Fruit fly (Drosophila melanogaster) Kc167 (cell line): ENCODE data around the gene CG13928.

Source experiments
- Myc ChIP-seq: fragments of >200 bp; optimal IDR thresholded peaks from 2 replicates; lab custom pipeline; 2017; ENCODE audit warnings: missing external identifiers
- h ChIP-seq: fragments of >200 bp; optimal IDR thresholded peaks from 3 replicates; lab custom pipeline; 2018; ENCODE audit warnings: missing external identifiers
- psq ChIP-seq: fragments of >200 bp; optimal IDR thresholded peaks from 2 replicates; lab custom pipeline; 2017; ENCODE audit warnings: missing external identifiers
- ttk ChIP-seq: sonication (Bioruptor generic); optimal IDR thresholded peaks from 2 replicates; lab custom pipeline; 2017; ENCODE audit warnings: missing external identifiers

DNA sequence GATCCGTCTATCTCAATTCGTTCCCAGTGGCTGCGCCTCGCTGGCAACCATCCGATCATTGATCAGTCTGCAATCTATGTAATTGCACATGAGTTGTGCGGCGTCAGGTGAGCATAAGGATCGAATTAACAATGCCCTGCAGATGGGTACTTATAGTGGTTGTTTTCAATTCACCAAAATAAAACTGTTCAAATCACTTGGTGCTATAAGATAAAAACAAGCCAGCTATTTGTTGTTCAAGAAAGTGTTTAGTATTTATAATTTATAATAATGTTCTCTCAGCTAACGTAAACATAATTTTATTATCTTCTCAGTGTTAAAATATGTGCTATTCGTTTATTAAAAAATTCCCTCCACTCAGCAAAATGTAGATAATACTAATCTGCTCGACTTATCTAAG lies 12.5 kb downstream of the CG13928 start, which contains the start of gene CG12105:
- TF ChIP-seq ttk (lab: Kevin White, UChicago) (no peak), psq (lab: Kevin White, UChicago) (no peak), h (lab: Kevin White, UChicago) (no peak), Myc (lab: Kevin White, UChicago) (no peak)
